Fruit fly (Drosophila melanogaster) Kc167 (cell line): Measurements from ENCODE around the gene Meltrin.

Experiments used
- Myc ChIP-seq: fragments of >200 bp; optimal IDR thresholded peaks from 2 replicates; lab custom pipeline; 2017; ENCODE audit warnings: missing external identifiers
- Sin3A ChIP-seq: fragments of >200 bp; optimal IDR thresholded peaks from 2 replicates; lab custom pipeline; 2018; ENCODE audit warnings: missing external identifiers
- h ChIP-seq: fragments of >200 bp; optimal IDR thresholded peaks from 3 replicates; lab custom pipeline; 2018; ENCODE audit warnings: missing external identifiers
- ttk ChIP-seq: sonication (Bioruptor generic); optimal IDR thresholded peaks from 2 replicates; lab custom pipeline; 2017; ENCODE audit warnings: missing external identifiers

DNA sequence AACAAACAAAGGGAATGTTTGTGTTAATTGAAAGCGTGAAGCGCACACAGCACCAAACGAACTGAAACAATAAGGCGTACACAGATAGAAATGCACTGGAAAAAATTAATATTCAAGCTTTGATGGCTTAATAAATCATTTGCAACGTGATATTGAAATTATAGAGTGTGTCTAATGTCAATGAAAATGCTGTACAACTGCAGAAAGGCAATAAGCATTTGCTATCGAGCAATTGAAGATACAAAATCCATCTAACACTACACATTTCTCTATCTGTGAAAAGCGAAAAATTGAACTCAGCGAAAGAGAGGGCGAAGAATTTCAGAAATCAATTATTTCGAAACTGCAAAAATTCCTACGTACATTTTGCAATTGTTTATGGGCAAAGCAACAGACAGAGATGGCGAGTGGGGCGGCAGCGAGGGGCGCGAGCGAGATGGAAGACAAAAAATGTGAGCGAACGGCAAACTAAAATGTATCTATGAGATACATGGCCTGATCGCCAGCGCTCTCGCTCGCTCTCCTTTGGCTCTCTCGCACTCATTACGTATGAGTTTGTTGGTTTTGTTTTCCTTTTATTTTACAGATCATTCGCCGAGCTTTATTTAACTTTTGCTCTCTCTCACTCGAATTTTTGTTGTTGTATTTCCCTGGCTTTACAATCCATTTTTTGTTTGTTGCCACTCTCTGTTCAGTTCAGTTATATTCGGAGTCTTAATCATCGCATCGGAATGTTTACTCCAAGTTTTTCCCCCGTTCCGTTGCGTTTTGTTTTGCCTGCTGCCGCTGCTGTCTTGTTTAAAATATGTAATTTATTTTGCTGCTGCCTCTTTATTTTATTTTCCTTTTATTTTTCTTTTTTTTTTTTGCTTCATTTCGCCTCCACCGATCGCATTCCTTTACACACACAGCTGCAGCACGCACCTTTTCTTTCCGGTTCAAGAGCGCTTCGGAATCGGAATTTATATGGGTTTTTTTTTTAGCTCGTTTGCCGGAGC lies 25.1 kb upstream of the Meltrin start:
- TF ChIP-seq ttk (lab: Kevin White, UChicago) (no peak), h (no peak), Sin3A (lab: Kevin White, UChicago) (no peak), Myc (lab: Kevin White, UChicago) (no peak)
